Fruit fly (Drosophila melanogaster): Measurements from ENCODE around the gene Orct.

Orct gene

dm6 chr3R:24263588-24264413 is 12.3 kb upstream of the Orct start:
- TF ChIP-seq CG17802 (tag; optimal IDR thresholded peaks at IDR 0.05) (no peak), NC2β (GFP tag; optimal IDR thresholded peaks at IDR 0.05) (no peak), MBD-R2 (GFP tag; IDR thresholded peaks at IDR 0.05) (no peak), dmrt11E (tag; optimal IDR thresholded peaks at IDR 0.05) (no peak), grau (tag; optimal IDR thresholded peaks at IDR 0.05) (peak; percentile 13), Abd-B (GFP tag; optimal IDR thresholded peaks at IDR 0.05) (no peak), CG15601 (tag; optimal IDR thresholded peaks at IDR 0.05) (no peak), CG31224 (GFP tag; IDR thresholded peaks at IDR 0.05) (no peak), CG5180 (GFP tag; optimal IDR thresholded peaks at IDR 0.05) (no peak), sens-2 (GFP tag; IDR thresholded peaks at IDR 0.05) (no peak), oc (tag; optimal IDR thresholded peaks at IDR 0.05) (no peak), CG43689 (GFP tag; IDR thresholded peaks at IDR 0.05) (no peak), CG8924 (tag; optimal IDR thresholded peaks at IDR 0.05) (no peak), CG5245 (GFP tag; optimal IDR thresholded peaks at IDR 0.05) (no peak), Trl (optimal IDR thresholded peaks at IDR 0.05) (no peak), Trl (GFP tag; optimal IDR thresholded peaks at IDR 0.05) (no peak), vfl (GFP tag; optimal IDR thresholded peaks at IDR 0.05) (no peak), pfk (GFP tag; optimal IDR thresholded peaks at IDR 0.05) (no peak), sens (GFP tag) (peak; percentile 87), CG8281 (tag; optimal IDR thresholded peaks at IDR 0.05) (no peak), Hr51 (GFP tag; optimal IDR thresholded peaks at IDR 0.05) (peak in 1 of 2 experiments; percentile 27), Atf6 (GFP tag; IDR thresholded peaks at IDR 0.05) (no peak), exex (tag; optimal IDR thresholded peaks at IDR 0.05) (no peak), tio (GFP tag; optimal IDR thresholded peaks at IDR 0.05) (no peak), CG10209 (GFP tag; optimal IDR thresholded peaks at IDR 0.05) (no peak), CG3407 (GFP tag; optimal IDR thresholded peaks at IDR 0.05) (no peak), CG3065 (GFP tag; optimal IDR thresholded peaks at IDR 0.05) (no peak), CG12071 (GFP tag; optimal IDR thresholded peaks at IDR 0.05) (no peak), CG6813 (GFP tag; optimal IDR thresholded peaks at IDR 0.05) (no peak), GATAe (GFP tag; conservative IDR thresholded peaks at IDR 0.05) (no peak), Kr (GFP tag; optimal IDR thresholded peaks at IDR 0.05) (no peak), E2f1 (GFP tag; IDR thresholded peaks at IDR 0.05) (no peak), aop (GFP tag; IDR thresholded peaks at IDR 0.05) (no peak), br (optimal IDR thresholded peaks at IDR 0.05) (no peak), CG14965 (GFP tag; optimal IDR thresholded peaks at IDR 0.05; ENCODE audit: borderline replicate concordance) (no peak), CG18011 (GFP tag; optimal IDR thresholded peaks at IDR 0.05) (no peak), Atf-2 (GFP tag; optimal IDR thresholded peaks at IDR 0.05) (no peak), CG13287 (GFP tag; IDR thresholded peaks at IDR 0.05; ENCODE audit: partially characterized antibody) (no peak), run (tag; optimal IDR thresholded peaks at IDR 0.05) (no peak), luna (GFP tag; optimal IDR thresholded peaks at IDR 0.05) (no peak), Ets97D (GFP tag; optimal IDR thresholded peaks at IDR 0.05) (no peak), danr (GFP tag; IDR thresholded peaks at IDR 0.05) (no peak), CG11093 (GFP tag; IDR thresholded peaks at IDR 0.05) (no peak), Oaz (GFP tag; IDR thresholded peaks at IDR 0.05) (no peak), lmd (GFP tag; IDR thresholded peaks at IDR 0.05) (no peak), CG2202 (tag; optimal IDR thresholded peaks at IDR 0.05) (no peak), CG2129 (GFP tag; IDR thresholded peaks at IDR 0.05; ENCODE audit: partially characterized antibody) (no peak), Fer1 (GFP tag; optimal IDR thresholded peaks at IDR 0.05) (peak; percentile 7), cato (GFP tag; optimal IDR thresholded peaks at IDR 0.05; ENCODE audit: borderline replicate concordance) (no peak), fd64A (GFP tag; optimal IDR thresholded peaks at IDR 0.05) (no peak), Sin3A (optimal IDR thresholded peaks at IDR 0.05) (no peak)
